Fruit fly (Drosophila melanogaster): ENCODE data around the gene CG46397.

The CG46397 gene

DNA sequence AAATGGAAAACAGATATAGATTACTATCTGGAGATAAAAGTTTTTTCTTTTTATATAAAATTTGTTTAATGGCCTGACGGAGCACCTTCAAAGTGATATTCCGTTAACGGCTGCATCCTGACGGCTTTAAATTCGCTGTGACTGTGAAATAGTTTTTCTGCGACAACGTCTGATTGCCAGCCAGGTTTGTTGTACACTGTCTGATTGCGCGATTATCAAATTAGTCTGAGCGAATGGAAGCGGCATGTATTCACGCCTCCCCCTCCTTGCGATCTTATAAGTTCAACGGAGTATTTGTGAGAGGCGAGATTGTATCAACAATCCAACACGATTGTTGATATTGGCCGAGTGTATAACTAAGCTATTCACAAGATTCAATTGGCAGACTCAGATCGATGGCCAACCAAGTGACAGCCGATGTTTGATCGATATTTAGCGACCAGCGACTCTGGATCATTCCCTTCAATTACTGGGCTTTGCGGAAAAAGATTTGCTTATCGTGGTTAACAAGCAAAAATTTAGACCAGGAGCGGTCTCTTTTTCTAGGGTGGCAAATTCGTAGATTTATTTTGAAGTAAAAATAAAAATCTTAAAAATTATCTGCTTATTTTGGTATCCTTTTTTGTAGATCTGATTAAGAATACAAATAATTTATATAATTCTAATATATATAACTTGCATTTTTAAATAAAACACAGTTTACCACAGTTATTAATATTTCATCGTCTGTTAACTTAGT is 8.7 kb downstream of the CG46397 start:
- TF ChIP-seq usp (GFP tag; optimal IDR thresholded peaks at IDR 0.05) (no peak), EcR (GFP tag; optimal IDR thresholded peaks at IDR 0.05) (no peak), pan (optimal IDR thresholded peaks at IDR 0.05) (no peak), psq (optimal IDR thresholded peaks at IDR 0.05) (no peak), Dll (optimal IDR thresholded peaks at IDR 0.05) (no peak)

DNA sequence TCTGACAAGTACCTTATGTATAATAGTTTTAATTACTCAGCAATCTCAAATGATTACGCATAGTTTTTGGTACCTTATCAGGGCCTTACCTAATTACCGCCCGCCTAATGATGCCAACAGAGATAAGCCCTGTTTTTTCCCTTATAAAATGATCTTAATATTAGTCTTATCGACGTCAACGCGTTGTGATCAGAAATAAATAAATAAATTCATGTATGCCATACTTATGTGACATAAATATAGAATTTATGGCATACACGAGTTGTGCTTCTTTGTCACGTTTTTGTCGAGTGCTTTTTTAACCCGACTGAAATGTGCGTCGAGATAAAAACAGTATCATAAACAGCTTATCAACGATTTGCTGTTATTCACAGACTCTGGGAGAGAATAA is 9.3 kb downstream of the CG46397 start:
- TF ChIP-seq Dll (optimal IDR thresholded peaks at IDR 0.05) (no peak), usp (GFP tag; optimal IDR thresholded peaks at IDR 0.05) (no peak), pan (optimal IDR thresholded peaks at IDR 0.05) (no peak), psq (optimal IDR thresholded peaks at IDR 0.05) (no peak), EcR (GFP tag; optimal IDR thresholded peaks at IDR 0.05) (no peak), CG8478 (optimal IDR thresholded peaks at IDR 0.05) (no peak)

DNA sequence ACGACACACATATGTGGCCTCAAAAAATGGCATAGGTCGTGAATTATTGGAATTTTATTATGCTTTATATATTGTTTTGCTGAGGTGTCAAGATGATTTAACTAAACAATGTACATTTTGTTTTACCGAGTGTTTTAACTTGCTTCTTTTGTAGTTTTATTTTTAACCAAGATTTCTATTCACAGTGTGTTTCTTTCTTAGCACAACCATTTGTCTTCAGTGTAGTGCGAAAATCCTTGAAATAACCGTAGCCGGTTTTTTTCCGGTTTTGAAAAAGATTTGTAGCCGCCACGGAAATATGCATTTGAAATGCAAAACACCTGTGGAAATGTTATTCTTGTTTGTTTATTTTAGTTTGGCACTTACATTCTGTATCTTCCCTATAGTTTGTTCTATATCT is 10.1 kb downstream of the CG46397 start:
- TF ChIP-seq Dll (optimal IDR thresholded peaks at IDR 0.05) = no peak

DNA sequence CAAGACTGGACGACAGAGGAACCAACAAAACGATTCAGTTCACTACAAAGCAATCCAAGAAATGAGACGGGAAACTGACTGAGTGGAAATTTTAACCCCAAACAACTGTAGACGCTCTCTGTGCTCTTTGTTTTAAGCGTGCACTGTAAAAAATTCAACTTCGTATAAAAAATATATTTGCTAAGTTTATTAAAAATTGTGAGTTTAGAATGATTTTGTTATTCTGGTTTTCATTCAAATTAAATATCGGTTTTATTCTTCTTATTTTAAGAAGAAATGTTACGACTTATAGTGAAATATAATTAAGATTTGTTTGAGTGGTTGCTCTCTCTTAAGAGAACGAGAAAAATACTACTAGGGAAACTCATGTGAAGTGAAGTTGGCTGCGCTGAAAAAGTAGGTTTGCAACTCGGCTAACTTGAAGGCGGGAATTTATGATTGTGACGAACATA is 11.0 kb downstream of the CG46397 start:
- TF ChIP-seq usp (GFP tag; optimal IDR thresholded peaks at IDR 0.05) (no peak), Dll (optimal IDR thresholded peaks at IDR 0.05) (no peak), psq (optimal IDR thresholded peaks at IDR 0.05) (no peak), CG8478 (optimal IDR thresholded peaks at IDR 0.05) (no peak), EcR (GFP tag; optimal IDR thresholded peaks at IDR 0.05) (no peak), pan (optimal IDR thresholded peaks at IDR 0.05) (no peak)

DNA sequence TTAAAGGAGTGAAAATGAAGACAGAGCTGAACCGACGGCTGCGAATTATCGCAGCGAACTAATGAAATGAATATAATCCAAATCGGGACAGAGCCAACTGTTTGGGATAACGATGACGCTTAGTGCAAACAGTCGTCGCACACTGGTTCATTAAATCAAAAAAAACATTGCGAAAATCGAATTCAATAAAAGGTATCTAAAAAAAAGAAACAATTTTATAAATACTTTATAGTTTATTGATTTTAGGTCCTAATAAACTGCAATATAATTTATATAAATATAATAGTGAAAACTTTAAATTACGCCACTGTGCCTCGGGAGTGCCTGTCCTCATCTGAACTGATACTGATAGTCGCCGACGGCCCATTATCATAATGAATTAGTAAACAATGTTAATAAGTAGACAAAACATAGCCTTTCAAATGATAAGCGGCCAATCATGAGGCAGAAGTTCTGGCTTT is 12.0 kb downstream of the CG46397 start, which contains the start of gene CG31886:
CG31886 (minus strand) TSS at position 51 of the 461 bp plus-strand sequence.
- TF ChIP-seq psq (optimal IDR thresholded peaks at IDR 0.05) = no peak
- TF ChIP-seq EcR (GFP tag; optimal IDR thresholded peaks at IDR 0.05) = no peak
- TF ChIP-seq Dll (optimal IDR thresholded peaks at IDR 0.05) = no peak
- TF ChIP-seq pan (optimal IDR thresholded peaks at IDR 0.05) = no peak
- TF ChIP-seq usp (GFP tag; optimal IDR thresholded peaks at IDR 0.05) = no peak
- no peak for TF ChIP-seq CG8478 (optimal IDR thresholded peaks at IDR 0.05)

DNA sequence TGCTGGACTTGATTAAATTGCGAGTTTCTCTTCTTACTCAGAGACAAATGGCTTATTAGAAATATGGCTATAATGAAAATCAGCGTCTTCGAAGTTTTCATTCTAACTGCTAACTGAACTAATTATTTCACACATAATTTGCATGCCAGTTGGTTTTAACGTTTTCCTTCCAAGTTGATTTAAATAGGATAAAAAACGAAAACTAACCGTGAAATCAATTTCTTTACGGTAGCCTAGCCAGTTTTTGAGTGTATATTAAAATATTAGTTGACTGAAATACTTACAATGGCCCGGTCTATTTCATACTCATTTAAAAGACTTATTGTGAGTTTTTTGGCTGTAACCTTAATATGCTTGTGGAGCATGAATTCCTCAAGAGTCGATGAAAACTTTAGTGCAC is 15.2 kb downstream of the CG46397 start, which contains the start of the genes CG9525 and CG32985:
CG9525 (minus strand) TSS at position 101 of the 400 bp plus-strand sequence.
CG32985 (plus strand) TSS at position 280 of the 400 bp plus-strand sequence.
- no peak for TF ChIP-seq usp (GFP tag; optimal IDR thresholded peaks at IDR 0.05)
- TF ChIP-seq CG8478 (optimal IDR thresholded peaks at IDR 0.05) = no peak
- no peak for TF ChIP-seq Dll (optimal IDR thresholded peaks at IDR 0.05)
- no peak for TF ChIP-seq pan (optimal IDR thresholded peaks at IDR 0.05)
- no peak for TF ChIP-seq EcR (GFP tag; optimal IDR thresholded peaks at IDR 0.05)
- no peak for TF ChIP-seq psq (optimal IDR thresholded peaks at IDR 0.05)

DNA sequence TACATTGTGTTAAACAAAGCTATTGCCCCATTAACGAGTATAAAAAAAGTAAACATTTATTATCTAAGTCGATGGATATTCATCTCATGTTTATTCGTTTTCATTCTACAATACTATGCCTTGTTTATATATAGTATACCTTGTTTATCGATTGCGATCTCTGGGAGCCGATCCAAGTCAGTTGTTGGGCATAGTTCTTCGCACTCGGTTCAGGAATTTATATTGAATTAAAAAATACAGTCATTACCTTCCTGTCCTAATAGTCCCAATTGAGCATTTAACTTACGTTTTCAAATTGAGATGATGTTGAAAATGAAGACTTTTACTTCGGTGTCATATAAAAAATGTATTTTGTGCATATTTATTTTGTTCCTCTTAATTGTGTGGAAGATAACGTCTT is 17.6 kb downstream of the CG46397 start, which contains the start of gene CG32984:
CG32984 (plus strand) TSS at position 301 of the 400 bp plus-strand sequence.
- TF ChIP-seq EcR (GFP tag; optimal IDR thresholded peaks at IDR 0.05) (no peak), Dll (optimal IDR thresholded peaks at IDR 0.05) (no peak), pan (optimal IDR thresholded peaks at IDR 0.05) (no peak), psq (optimal IDR thresholded peaks at IDR 0.05) (no peak), usp (GFP tag; optimal IDR thresholded peaks at IDR 0.05) (no peak), CG8478 (optimal IDR thresholded peaks at IDR 0.05) (no peak)

DNA sequence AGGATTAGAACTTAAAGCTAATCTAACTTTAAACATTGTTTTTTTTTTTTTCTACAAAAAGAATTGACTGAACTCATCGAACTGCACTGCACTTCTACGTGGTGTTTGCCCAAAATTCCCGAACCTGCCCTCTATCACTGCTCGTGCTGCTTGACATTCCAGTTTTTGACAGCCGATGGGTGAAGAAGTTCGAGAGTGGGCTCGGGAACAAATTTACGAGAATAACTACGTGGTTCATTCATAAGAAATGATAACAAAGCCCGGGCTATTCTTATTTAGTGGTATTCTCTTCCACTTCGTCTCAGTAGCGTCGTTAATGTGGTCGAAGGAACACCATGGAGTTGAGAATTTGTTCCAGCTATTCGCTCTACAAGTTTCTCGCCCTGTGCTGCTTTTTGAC is 20.2 kb downstream of the CG46397 start, which contains the start of gene CG18088:
CG18088 (plus strand) TSS at position 301 of the 400 bp plus-strand sequence.
- TF ChIP-seq psq (optimal IDR thresholded peaks at IDR 0.05) = no peak
- no peak for TF ChIP-seq pan (optimal IDR thresholded peaks at IDR 0.05)
- TF ChIP-seq EcR (GFP tag; optimal IDR thresholded peaks at IDR 0.05) = no peak
- no peak for TF ChIP-seq usp (GFP tag; optimal IDR thresholded peaks at IDR 0.05)
- no peak for TF ChIP-seq Dll (optimal IDR thresholded peaks at IDR 0.05)
- no peak for TF ChIP-seq CG8478 (optimal IDR thresholded peaks at IDR 0.05)

DNA sequence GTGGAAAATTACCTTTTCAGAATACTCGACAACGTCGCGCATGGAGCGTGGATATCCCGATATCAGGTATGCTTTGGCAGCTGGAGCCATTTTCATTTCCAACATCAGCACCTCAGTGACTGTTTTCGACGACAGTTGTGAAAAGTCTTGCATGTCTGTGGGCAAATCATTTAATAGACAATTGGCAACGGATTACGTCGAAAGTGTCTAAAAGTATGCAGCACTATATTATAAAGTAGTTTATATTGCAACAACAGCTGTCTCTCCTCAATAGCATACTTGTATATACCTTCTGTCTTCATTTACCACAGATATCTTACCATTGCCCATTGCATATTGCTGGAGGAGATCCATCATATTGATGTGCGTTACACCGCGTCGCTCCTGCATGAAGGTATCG is 25.8 kb downstream of the CG46397 start:
- TF ChIP-seq psq (optimal IDR thresholded peaks at IDR 0.05) = no peak
- no peak for TF ChIP-seq usp (GFP tag; optimal IDR thresholded peaks at IDR 0.05)
- no peak for TF ChIP-seq pan (optimal IDR thresholded peaks at IDR 0.05)
- TF ChIP-seq EcR (GFP tag; optimal IDR thresholded peaks at IDR 0.05) = no peak
- no peak for TF ChIP-seq CG8478 (optimal IDR thresholded peaks at IDR 0.05)
- TF ChIP-seq Dll (optimal IDR thresholded peaks at IDR 0.05) = no peak

DNA sequence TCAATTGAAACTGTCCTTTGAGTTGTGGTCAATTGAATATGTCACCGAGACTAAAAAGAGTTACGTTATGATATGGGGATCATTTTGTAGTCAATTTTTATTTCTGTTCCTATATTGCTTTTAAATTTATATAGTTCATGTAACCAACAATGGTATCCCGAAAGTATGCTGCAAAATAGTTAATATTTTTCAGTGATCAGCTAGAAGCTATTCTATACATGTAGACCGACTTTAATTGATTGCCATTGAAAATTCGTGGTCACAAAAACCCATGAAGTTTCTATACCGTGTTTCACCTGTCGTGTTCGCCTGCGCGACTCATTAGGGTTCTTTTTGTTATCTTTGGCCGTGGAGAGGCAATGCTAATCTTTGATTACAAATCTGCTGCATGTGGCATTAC is 27.4 kb downstream of the CG46397 start:
- no peak for TF ChIP-seq usp (GFP tag; optimal IDR thresholded peaks at IDR 0.05)
- TF ChIP-seq Dll (optimal IDR thresholded peaks at IDR 0.05) = no peak

DNA sequence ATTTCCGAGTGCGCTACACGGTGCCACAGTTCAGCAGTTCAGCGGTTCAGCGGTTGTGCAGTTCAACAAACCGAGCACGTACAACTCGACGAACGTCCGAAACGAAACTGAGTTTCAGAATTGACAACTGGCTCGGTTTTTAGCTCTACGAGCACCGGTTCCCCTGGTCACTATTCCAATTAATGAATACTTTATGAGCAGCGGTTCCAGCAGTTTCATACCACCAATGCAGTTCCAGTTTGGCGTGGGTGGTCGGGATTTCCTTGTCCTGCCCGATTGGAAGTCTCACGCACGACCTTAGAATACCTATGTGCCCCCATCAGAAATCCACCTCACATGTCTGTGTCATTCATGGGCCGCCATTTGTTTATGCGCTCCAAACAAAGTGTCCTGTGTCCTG is 28.3 kb downstream of the CG46397 start, which contains the start of gene CG9541:
CG9541 (minus strand) TSS at position 101 of the 400 bp plus-strand sequence.
- TF ChIP-seq CG8478 (optimal IDR thresholded peaks at IDR 0.05) = no peak
- TF ChIP-seq pan (optimal IDR thresholded peaks at IDR 0.05) = no peak
- TF ChIP-seq Dll (optimal IDR thresholded peaks at IDR 0.05) = no peak
- TF ChIP-seq usp (GFP tag; optimal IDR thresholded peaks at IDR 0.05) = no peak
- no peak for TF ChIP-seq psq (optimal IDR thresholded peaks at IDR 0.05)
- no peak for TF ChIP-seq EcR (GFP tag; optimal IDR thresholded peaks at IDR 0.05)

DNA sequence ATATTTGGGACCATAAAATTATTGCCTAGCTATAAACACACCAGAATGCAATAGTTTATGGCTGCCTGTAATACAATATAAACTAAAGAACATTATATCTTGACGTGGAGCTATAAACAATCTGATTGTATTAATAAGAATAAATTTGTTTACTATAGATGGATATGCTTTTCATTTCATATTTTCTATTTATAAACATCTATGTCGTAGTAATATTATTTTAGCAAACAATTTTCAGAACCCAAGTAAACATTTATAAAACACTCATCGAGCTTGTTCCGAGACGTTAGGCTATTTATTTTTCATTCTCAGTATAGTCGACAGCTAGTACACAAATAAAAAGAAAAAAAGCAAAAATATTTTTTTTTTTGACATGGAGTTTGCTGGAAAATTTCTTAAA is 33.3 kb downstream of the CG46397 start, which contains the start of gene CG18662:
CG18662 (plus strand) TSS at position 301 of the 400 bp plus-strand sequence.
- no peak for TF ChIP-seq Dll (optimal IDR thresholded peaks at IDR 0.05)
- TF ChIP-seq EcR (GFP tag; optimal IDR thresholded peaks at IDR 0.05) = no peak
- no peak for TF ChIP-seq CG8478 (optimal IDR thresholded peaks at IDR 0.05)
